Fruit fly (Drosophila melanogaster): ENCODE measurements around the gene CG6026.

The CG6026 gene

dm6 chr3R:18995556-18996272, 37.6 kb upstream of the CG6026 start:
- no peak for TF ChIP-seq psq (optimal IDR thresholded peaks at IDR 0.05)
- no peak for TF ChIP-seq h (optimal IDR thresholded peaks at IDR 0.05)
- TF ChIP-seq ttk (optimal IDR thresholded peaks at IDR 0.05) = no peak
- TF ChIP-seq Sin3A (optimal IDR thresholded peaks at IDR 0.05) = no peak
- no peak for TF ChIP-seq insv (optimal IDR thresholded peaks at IDR 0.05)
- TF ChIP-seq Myc (optimal IDR thresholded peaks at IDR 0.05) = no peak

dm6 chr3R:18997388-18998287, 35.7 kb upstream of the CG6026 start:
- TF ChIP-seq insv (optimal IDR thresholded peaks at IDR 0.05) = no peak
- TF ChIP-seq h (optimal IDR thresholded peaks at IDR 0.05) = no peak
- TF ChIP-seq Sin3A (optimal IDR thresholded peaks at IDR 0.05) = no peak
- no peak for TF ChIP-seq ttk (optimal IDR thresholded peaks at IDR 0.05)
- TF ChIP-seq psq (optimal IDR thresholded peaks at IDR 0.05) = no peak
- no peak for TF ChIP-seq Myc (optimal IDR thresholded peaks at IDR 0.05)

- no peak for TF ChIP-seq psq (optimal IDR thresholded peaks at IDR 0.05)
- TF ChIP-seq Sin3A (optimal IDR thresholded peaks at IDR 0.05) = no peak
- TF ChIP-seq insv (optimal IDR thresholded peaks at IDR 0.05) = no peak
- no peak for TF ChIP-seq Myc (optimal IDR thresholded peaks at IDR 0.05)
- no peak for TF ChIP-seq ttk (optimal IDR thresholded peaks at IDR 0.05)
- TF ChIP-seq h (optimal IDR thresholded peaks at IDR 0.05) = no peak
Observed at dm6 chr3R:18998370-18998769, 35.0 kb upstream of the CG6026 start.

dm6 chr3R:18999906-19000451, 33.4 kb upstream of the CG6026 start:
- TF ChIP-seq Sin3A (optimal IDR thresholded peaks at IDR 0.05) = no peak
- TF ChIP-seq ttk (optimal IDR thresholded peaks at IDR 0.05) = no peak
- TF ChIP-seq psq (optimal IDR thresholded peaks at IDR 0.05) = no peak
- TF ChIP-seq h (optimal IDR thresholded peaks at IDR 0.05) = no peak
- TF ChIP-seq Myc (optimal IDR thresholded peaks at IDR 0.05) = no peak
- TF ChIP-seq insv (optimal IDR thresholded peaks at IDR 0.05) = no peak

dm6 chr3R:19001701-19002100, 31.6 kb upstream of the CG6026 start:
- TF ChIP-seq insv (optimal IDR thresholded peaks at IDR 0.05) = no peak
- no peak for TF ChIP-seq psq (optimal IDR thresholded peaks at IDR 0.05)
- TF ChIP-seq ttk (optimal IDR thresholded peaks at IDR 0.05) = no peak
- no peak for TF ChIP-seq Sin3A (optimal IDR thresholded peaks at IDR 0.05)
- no peak for TF ChIP-seq Myc (optimal IDR thresholded peaks at IDR 0.05)
- no peak for TF ChIP-seq h (optimal IDR thresholded peaks at IDR 0.05)

DNA sequence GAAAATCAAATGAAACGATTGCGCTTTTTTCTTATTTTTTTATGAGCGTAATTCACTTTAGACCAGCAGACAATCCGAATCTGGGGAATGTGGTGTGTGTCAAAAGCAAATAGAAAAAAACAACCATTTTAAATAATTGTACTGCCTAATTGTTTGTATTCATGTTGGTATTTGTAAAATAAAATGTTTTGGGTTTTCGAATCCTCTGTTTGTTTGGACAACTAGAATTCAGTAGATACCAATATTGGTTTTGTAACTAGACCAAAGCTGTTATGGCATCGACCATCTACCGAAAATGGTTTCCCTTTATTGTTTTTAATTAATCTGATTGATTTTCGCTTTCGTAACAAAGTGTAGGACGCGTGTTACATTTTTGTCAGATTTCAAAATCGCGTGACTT, 22.4 kb upstream of the CG6026 start:
- TF ChIP-seq psq (optimal IDR thresholded peaks at IDR 0.05) (no peak), Myc (optimal IDR thresholded peaks at IDR 0.05) (no peak), insv (optimal IDR thresholded peaks at IDR 0.05) (no peak), h (optimal IDR thresholded peaks at IDR 0.05) (no peak)

DNA sequence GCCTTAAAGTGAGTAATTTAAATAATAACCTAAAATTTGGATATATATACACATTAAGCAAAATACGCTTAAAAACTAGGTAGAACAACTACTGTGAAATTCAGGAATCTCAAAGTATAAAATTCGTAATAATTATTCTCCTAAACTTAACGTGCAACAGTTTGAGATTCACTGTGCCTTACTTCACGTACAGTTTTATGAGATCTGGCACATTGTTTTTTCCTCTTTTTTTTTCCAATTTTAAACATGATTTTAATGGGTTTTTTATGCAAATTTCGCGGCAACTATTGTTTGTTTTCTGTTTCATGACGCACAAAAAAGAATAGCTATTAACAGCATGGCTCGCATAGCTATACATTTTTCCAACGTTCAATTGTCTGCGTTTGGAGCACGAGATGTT, 21.5 kb upstream of the CG6026 start:
- TF ChIP-seq h (optimal IDR thresholded peaks at IDR 0.05) = no peak
- no peak for TF ChIP-seq insv (optimal IDR thresholded peaks at IDR 0.05)
- TF ChIP-seq psq (optimal IDR thresholded peaks at IDR 0.05) = no peak

- TF ChIP-seq psq (optimal IDR thresholded peaks at IDR 0.05) = no peak
- TF ChIP-seq Sin3A (optimal IDR thresholded peaks at IDR 0.05) = no peak
- TF ChIP-seq insv (optimal IDR thresholded peaks at IDR 0.05) = no peak
- TF ChIP-seq Myc (optimal IDR thresholded peaks at IDR 0.05) = no peak
- TF ChIP-seq ttk (optimal IDR thresholded peaks at IDR 0.05) = no peak
- no peak for TF ChIP-seq h (optimal IDR thresholded peaks at IDR 0.05)
Observed at dm6 chr3R:19014027-19014426, 19.3 kb upstream of the CG6026 start.

DNA sequence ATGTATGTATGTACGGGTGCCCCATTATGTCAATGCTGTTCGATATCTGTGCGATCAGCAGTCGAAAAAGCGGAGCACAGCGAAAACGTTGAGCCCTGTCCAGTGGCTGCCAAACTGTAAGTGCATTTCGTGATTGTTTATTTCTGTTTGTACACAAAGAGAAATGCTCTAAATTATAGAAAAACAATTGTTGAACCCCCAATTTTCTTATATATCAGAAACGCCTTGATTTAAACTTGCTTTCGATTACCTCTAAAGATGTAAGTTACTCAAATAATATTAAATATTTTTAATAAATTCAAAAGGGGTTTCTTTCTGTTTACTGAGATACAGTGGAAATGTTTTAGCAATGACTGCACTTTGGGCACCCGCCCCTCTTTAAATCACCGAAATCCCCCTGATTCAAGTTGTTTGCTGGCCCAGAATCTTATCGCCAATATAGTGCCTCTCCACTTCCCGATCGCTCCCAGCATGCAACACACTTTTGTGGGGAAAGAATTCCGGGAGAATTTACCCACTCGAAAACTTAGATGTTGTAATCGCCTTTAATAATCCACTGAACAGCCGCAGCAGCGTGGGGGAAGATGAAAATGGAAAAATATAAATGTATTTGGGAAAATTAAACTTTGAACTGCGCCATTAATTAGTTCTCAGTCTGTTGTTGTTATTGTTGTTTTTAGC, 18.5 kb upstream of the CG6026 start:
- TF ChIP-seq h (optimal IDR thresholded peaks at IDR 0.05) (no peak), insv (optimal IDR thresholded peaks at IDR 0.05) (no peak), ttk (optimal IDR thresholded peaks at IDR 0.05) (no peak), Sin3A (optimal IDR thresholded peaks at IDR 0.05) (no peak), psq (optimal IDR thresholded peaks at IDR 0.05) (no peak), Myc (optimal IDR thresholded peaks at IDR 0.05) (no peak)

DNA sequence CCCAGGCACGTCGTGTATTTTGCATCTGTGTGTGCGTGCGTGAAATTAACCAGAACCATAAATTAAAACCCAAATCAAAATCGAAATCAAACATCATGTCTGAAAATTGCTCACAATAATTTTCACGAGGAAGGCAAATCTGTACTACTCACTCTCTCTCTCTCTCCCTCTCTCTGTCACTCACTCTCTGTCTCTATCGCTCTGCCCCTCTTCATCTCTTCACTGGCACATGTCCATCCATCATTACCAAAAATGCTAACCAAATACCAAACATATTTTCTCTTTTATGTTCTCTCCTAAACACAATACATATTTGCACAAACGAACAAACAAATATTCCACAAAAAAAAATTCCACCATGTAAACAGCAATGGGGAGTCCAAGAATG, 17.9 kb upstream of the CG6026 start:
- TF ChIP-seq h (optimal IDR thresholded peaks at IDR 0.05) (no peak), Sin3A (optimal IDR thresholded peaks at IDR 0.05) (no peak), insv (optimal IDR thresholded peaks at IDR 0.05) (no peak), ttk (optimal IDR thresholded peaks at IDR 0.05) (no peak), Myc (optimal IDR thresholded peaks at IDR 0.05) (no peak), psq (optimal IDR thresholded peaks at IDR 0.05) (no peak)

dm6 chr3R:19017318-19018043, 15.9 kb upstream of the CG6026 start:
- TF ChIP-seq ttk (optimal IDR thresholded peaks at IDR 0.05) (no peak), psq (optimal IDR thresholded peaks at IDR 0.05) (no peak), Sin3A (optimal IDR thresholded peaks at IDR 0.05) (no peak), insv (optimal IDR thresholded peaks at IDR 0.05) (no peak), h (optimal IDR thresholded peaks at IDR 0.05) (no peak), Myc (optimal IDR thresholded peaks at IDR 0.05) (no peak)
